Worm (Caenorhabditis elegans) whole organism, L2 larva: ENCODE results near the gene rac-2.
"Not testable (repeated sequence)": the region's sequence is repeated elsewhere in the genome, so short reads cannot be mapped to it uniquely, and the experiment has no call there.

Experiments
- aly-2 ChIP-seq: fragments of 150-350 bp; optimal IDR thresholded peaks from 2 replicates; lab custom pipeline; 2014; ENCODE audit warnings: missing biosample characterization, missing genetic modification characterization
- elt-3 ChIP-seq: sonication (generic microtip); optimal IDR thresholded peaks from 2 replicates; lab custom pipeline; 2017; ENCODE audit warnings: missing biosample characterization, missing genetic modification characterization
- fos-1 ChIP-seq: fragments of 150-350 bp; optimal IDR thresholded peaks from 2 replicates; lab custom pipeline; 2014; ENCODE audit warnings: missing biosample characterization, missing genetic modification characterization
- nhr-77 ChIP-seq: fragments of 150-350 bp; optimal IDR thresholded peaks from 2 replicates; lab custom pipeline; 2014; ENCODE audit warnings: missing biosample characterization, missing genetic modification characterization
- peb-1 ChIP-seq: fragments of 150-350 bp; optimal IDR thresholded peaks from 2 replicates; lab custom pipeline; 2014; ENCODE audit warnings: missing biosample characterization, missing genetic modification characterization
- snpc-4 ChIP-seq: fragments of 150-350 bp; optimal IDR thresholded peaks from 2 replicates; lab custom pipeline; 2014; ENCODE audit warnings: missing biosample characterization, missing genetic modification characterization
- unc-39 ChIP-seq: fragments of 150-350 bp; optimal IDR thresholded peaks from 2 replicates; lab custom pipeline; 2014; ENCODE audit warnings: missing biosample characterization, missing genetic modification characterization
- unc-62 ChIP-seq: fragments of 150-350 bp; optimal IDR thresholded peaks from 2 replicates; lab custom pipeline; 2014; ENCODE audit warnings: missing biosample characterization, missing genetic modification reagents, missing genetic modification characterization
- zag-1 ChIP-seq: fragments of 150-350 bp; optimal IDR thresholded peaks from 2 replicates; lab custom pipeline; 2014; ENCODE audit warnings: missing biosample characterization, missing genetic modification characterization
- ztf-11 ChIP-seq: sonication (generic microtip); optimal IDR thresholded peaks from 2 replicates; lab custom pipeline; 2017; ENCODE audit warnings: missing biosample characterization, missing genetic modification characterization

DNA sequence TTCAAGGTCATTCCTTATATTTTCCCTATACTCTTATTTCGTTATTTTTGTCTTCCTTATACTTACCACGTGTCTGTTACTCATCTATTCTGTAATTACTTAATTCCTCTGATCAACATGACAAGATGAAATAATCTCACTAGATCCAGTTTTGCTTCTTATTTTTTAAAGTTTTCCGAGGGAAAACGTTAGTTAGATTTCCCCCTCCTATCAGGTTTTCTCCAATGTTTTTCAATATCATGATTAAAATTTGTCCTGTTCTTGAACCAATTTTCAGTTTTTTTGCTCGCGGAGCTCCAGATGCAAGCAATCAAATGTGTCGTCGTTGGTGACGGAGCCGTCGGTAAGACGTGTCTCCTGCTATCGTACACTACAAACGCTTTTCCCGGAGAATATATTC is at the start of gene rac-2:
- TF ChIP-seq elt-3 (tag; lab: Kevin White, UChicago); ztf-11; snpc-4 (tag; lab: Kevin White, UChicago); fos-1 (tag; lab: Kevin White, UChicago); aly-2 (tag; lab: Kevin White, UChicago); peb-1 (tag; lab: Kevin White, UChicago); zag-1 (tag; lab: Kevin White, UChicago); nhr-77 (tag; lab: Kevin White, UChicago); unc-39 (tag; lab: Kevin White, UChicago); unc-62: not testable (repeated sequence)
